Worm (Caenorhabditis elegans) whole organism, L3 larva: ENCODE results near the gene lpd-7.
"Not testable (repeated sequence)": the region's sequence is repeated elsewhere in the genome, so short reads cannot be mapped to it uniquely, and the experiment has no call there.

ENCODE experiments used
- ceh-9 ChIP-seq: sonication (generic microtip); optimal IDR thresholded peaks from 2 replicates; lab custom pipeline; 2018; ENCODE audit warnings: missing biosample characterization, missing genetic modification characterization
- elt-3 ChIP-seq, 3 experiments: fragments of 150-350 bp in 1 of 3; sonication (generic microtip) in 2 of 3; optimal IDR thresholded peaks; 2 replicates in 2 of 3; 4 replicates in 1 of 3; lab custom pipeline; 2014 to 2017; ENCODE audit warnings: missing biosample characterization in 3 of 3, missing genetic modification characterization in 3 of 3
- nhr-11 ChIP-seq: fragments of 150-350 bp; optimal IDR thresholded peaks from 2 replicates; lab custom pipeline; 2014; ENCODE audit warnings: missing biosample characterization, missing genetic modification characterization
- nhr-76 ChIP-seq: fragments of 150-350 bp; sonication (generic microtip); optimal IDR thresholded peaks from 5 replicates; lab custom pipeline; 2014; ENCODE audit warnings: missing biosample characterization, missing genetic modification characterization
- pha-4 ChIP-seq: fragments of 150-350 bp; optimal IDR thresholded peaks from 2 replicates; lab custom pipeline; 2014; ENCODE audit warnings: missing biosample characterization, missing genetic modification reagents, missing genetic modification characterization
- pqm-1 ChIP-seq: fragments of 150-350 bp; optimal IDR thresholded peaks from 2 replicates; lab custom pipeline; 2017; ENCODE audit warnings: missing biosample characterization, missing genetic modification characterization, inconsistent platforms
- sea-2 ChIP-seq: fragments of 150-350 bp; sonication (generic microtip); optimal IDR thresholded peaks from 4 replicates; lab custom pipeline; 2014; ENCODE audit warnings: missing biosample characterization, missing genetic modification reagents, missing genetic modification characterization
- unc-39 ChIP-seq: sonication (generic microtip); optimal IDR thresholded peaks from 4 replicates; lab custom pipeline; 2017; ENCODE audit warnings: missing biosample characterization, missing genetic modification characterization

DNA sequence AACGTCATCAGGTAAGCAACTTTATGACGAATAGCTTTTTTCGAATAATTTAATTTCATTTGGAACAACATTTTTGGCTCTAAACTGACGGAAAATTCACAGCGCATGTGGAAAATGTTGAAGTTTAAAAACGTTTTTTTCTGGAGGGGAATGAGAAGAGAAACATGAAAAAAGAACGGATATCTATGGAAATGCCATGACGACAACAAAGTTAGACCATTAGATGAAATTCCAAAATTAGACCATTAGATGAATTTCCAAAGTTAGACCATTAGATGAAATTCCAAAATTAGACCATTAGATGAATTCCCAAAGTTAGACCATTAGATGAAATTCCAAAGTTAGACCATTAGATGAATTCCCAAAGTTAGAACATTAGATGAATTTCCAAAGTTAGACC, 21.3 kb downstream of the lpd-7 start, which contains the start of gene Y80D4G.2:
- TF ChIP-seq nhr-76; pha-4 (tag; lab: Kevin White, UChicago); elt-3 (tag; optimal IDR thresholded peaks at IDR 0.05; lab: Kevin White, UChicago); sea-2 (GFP tag; lab: Kevin White, UChicago); pqm-1 (tag; lab: Kevin White, UChicago); nhr-11; ceh-9 (tag; lab: Kevin White, UChicago); unc-39 (tag; lab: Kevin White, UChicago): not testable (repeated sequence)
